Fruit fly (Drosophila melanogaster) whole organism, embryonic: ENCODE measurements around the gene senju.

Experiments used
- B-H2 ChIP-seq: fragments of 200-800 bp; sonication (Bioruptor generic); optimal IDR thresholded peaks from 2 replicates; lab custom pipeline; 2018; ENCODE audit warnings: missing biosample characterization, mild to moderate bottlenecking, missing genetic modification characterization
- CG10209 ChIP-seq: fragments of 200-800 bp; sonication (Bioruptor generic); optimal IDR thresholded peaks from 3 replicates; lab custom pipeline; 2017; ENCODE audit warnings: missing biosample characterization, mild to moderate bottlenecking, missing genetic modification characterization, missing genetic modification reagents
- CG1024 ChIP-seq: fragments of 200-800 bp; sonication (Bioruptor generic); IDR thresholded peaks from 2 replicates; pipeline ENCODE4 v1.3.6; 2022; ENCODE audit warnings: missing biosample characterization, missing genetic modification characterization
- CG11247 ChIP-seq: fragments of 200-800 bp; sonication (Bioruptor generic); IDR thresholded peaks from 2 replicates; pipeline ENCODE4 v1.3.6; 2022; ENCODE audit warnings: missing biosample characterization, missing genetic modification characterization
- CG11696 ChIP-seq: fragments of 200-800 bp; sonication (Bioruptor generic); IDR thresholded peaks from 2 replicates; pipeline ENCODE4 v1.3.6; 2022; ENCODE audit warnings: missing biosample characterization, missing genetic modification characterization
- CG12391 ChIP-seq: fragments of 200-800 bp; sonication (Bioruptor generic); optimal IDR thresholded peaks from 3 replicates; lab custom pipeline; 2018; ENCODE audit warnings: missing biosample characterization, mild to moderate bottlenecking, missing genetic modification characterization, moderate library complexity
- CG12659 ChIP-seq: fragments of 200-800 bp; sonication (Bioruptor generic); optimal IDR thresholded peaks from 3 replicates; lab custom pipeline; 2017; ENCODE audit warnings: mild to moderate bottlenecking, missing biosample characterization, missing genetic modification reagents, missing genetic modification characterization
- CG14050 ChIP-seq: fragments of 200-800 bp; sonication (Bioruptor generic); IDR thresholded peaks from 3 replicates; pipeline ENCODE4 v1.3.6; 2022; ENCODE audit warnings: missing biosample characterization, missing genetic modification characterization
- CG14860 ChIP-seq: fragments of 200-800 bp; sonication (Bioruptor generic); IDR thresholded peaks from 3 replicates; pipeline ENCODE4 v1.3.6; 2022; ENCODE audit warnings: missing biosample characterization, missing genetic modification characterization; ENCODE audit not compliant: partially characterized antibody
- CG15696 ChIP-seq: fragments of 200-800 bp; sonication (Bioruptor generic); optimal IDR thresholded peaks from 2 replicates; lab custom pipeline; 2019; ENCODE audit warnings: missing biosample characterization, mild to moderate bottlenecking, missing genetic modification characterization, moderate library complexity
- CG16863 ChIP-seq: fragments of 200-800 bp; sonication (Bioruptor generic); optimal IDR thresholded peaks from 3 replicates; lab custom pipeline; 2016; ENCODE audit warnings: missing biosample characterization, missing genetic modification characterization
- CG17359 ChIP-seq: fragments of 200-800 bp; sonication (Bioruptor generic); optimal IDR thresholded peaks from 3 replicates; lab custom pipeline; 2018; ENCODE audit warnings: missing biosample characterization, mild to moderate bottlenecking, missing genetic modification characterization, moderate library complexity
- CG17361 ChIP-seq: fragments of 200-800 bp; sonication (Bioruptor generic); IDR thresholded peaks from 3 replicates; pipeline ENCODE4 v1.3.6; 2022; ENCODE audit warnings: missing biosample characterization, missing genetic modification characterization
- CG17568 ChIP-seq: fragments of 200-800 bp; sonication (Bioruptor generic); optimal IDR thresholded peaks from 2 replicates; lab custom pipeline; 2018; ENCODE audit warnings: missing biosample characterization, mild to moderate bottlenecking, missing genetic modification characterization, moderate library complexity
- CG32532 ChIP-seq: fragments of 200-800 bp; sonication (Bioruptor generic); IDR thresholded peaks from 2 replicates; pipeline ENCODE4 v1.3.6; 2022; ENCODE audit warnings: missing biosample characterization, missing genetic modification characterization
- CG42726 ChIP-seq: fragments of 200-800 bp; sonication (Bioruptor generic); IDR thresholded peaks from 2 replicates; pipeline ENCODE4 v1.3.6; 2022; ENCODE audit warnings: missing biosample characterization, missing genetic modification characterization; ENCODE audit not compliant: partially characterized antibody
- CG5180 ChIP-seq: fragments of 200-800 bp; sonication (Bioruptor generic); optimal IDR thresholded peaks from 3 replicates; lab custom pipeline; 2017; ENCODE audit warnings: missing biosample characterization, missing genetic modification characterization, mild to moderate bottlenecking, moderate library complexity, missing genetic modification reagents
- CG6654 ChIP-seq: fragments of 200-800 bp; sonication (Bioruptor generic); optimal IDR thresholded peaks from 2 replicates; lab custom pipeline; 2017; ENCODE audit warnings: missing biosample characterization, mild to moderate bottlenecking, missing genetic modification characterization
- CG6689 ChIP-seq: fragments of 200-800 bp; sonication (Bioruptor generic); IDR thresholded peaks from 2 replicates; pipeline ENCODE4 v1.3.6; 2022; ENCODE audit warnings: missing biosample characterization, missing genetic modification characterization
- CG7839 ChIP-seq: fragments of 200-800 bp; sonication (Bioruptor generic); optimal IDR thresholded peaks from 3 replicates; lab custom pipeline; 2018; ENCODE audit warnings: missing biosample characterization, mild to moderate bottlenecking, missing genetic modification characterization, moderate library complexity
- CG7963 ChIP-seq: fragments of 200-800 bp; sonication (Bioruptor generic); IDR thresholded peaks from 3 replicates; pipeline ENCODE4 v1.3.6; 2022; ENCODE audit warnings: missing biosample characterization, missing genetic modification characterization; ENCODE audit not compliant: partially characterized antibody
- Camta ChIP-seq: fragments of 200-800 bp; sonication (Bioruptor generic); optimal IDR thresholded peaks from 2 replicates; lab custom pipeline; 2016; ENCODE audit warnings: missing biosample characterization, missing genetic modification characterization
- E2f2 ChIP-seq: fragments of 200-800 bp; sonication (Bioruptor generic); IDR thresholded peaks from 2 replicates; pipeline ENCODE4 v1.3.6; 2022; ENCODE audit warnings: missing biosample characterization, missing genetic modification characterization
- Fer3 ChIP-seq: fragments of 200-800 bp; sonication (Bioruptor generic); optimal IDR thresholded peaks from 2 replicates; lab custom pipeline; 2018; ENCODE audit warnings: missing biosample characterization, mild to moderate bottlenecking, missing genetic modification characterization, moderate library complexity
- H15 ChIP-seq: fragments of 200-800 bp; sonication (Bioruptor generic); IDR thresholded peaks from 3 replicates; pipeline ENCODE4 v1.3.6; 2022; ENCODE audit warnings: missing biosample characterization, missing genetic modification characterization
- Max ChIP-seq: fragments of 200-800 bp; sonication (Bioruptor generic); optimal IDR thresholded peaks from 2 replicates; lab custom pipeline; 2016; ENCODE audit warnings: missing biosample characterization, mild to moderate bottlenecking, missing genetic modification characterization
- Sox100B ChIP-seq: fragments of 200-800 bp; sonication (Bioruptor generic); optimal IDR thresholded peaks from 3 replicates; lab custom pipeline; 2018; ENCODE audit warnings: missing biosample characterization, mild to moderate bottlenecking, missing genetic modification characterization
- Taf1 ChIP-seq: fragments of 200-800 bp; sonication (Bioruptor generic); IDR thresholded peaks from 2 replicates; pipeline ENCODE4 v1.3.6; 2022; ENCODE audit warnings: missing biosample characterization, missing genetic modification characterization
- Vsx1 ChIP-seq: fragments of 200-800 bp; sonication (Bioruptor generic); optimal IDR thresholded peaks from 2 replicates; lab custom pipeline; 2017; ENCODE audit warnings: missing biosample characterization, mild to moderate bottlenecking, missing genetic modification characterization, missing genetic modification reagents
- ase ChIP-seq: fragments of 200-800 bp; sonication (Bioruptor generic); IDR thresholded peaks from 3 replicates; pipeline ENCODE4 v1.3.6; 2022; ENCODE audit warnings: missing biosample characterization, missing genetic modification characterization
- az2 ChIP-seq: fragments of 200-800 bp; sonication (Bioruptor generic); optimal IDR thresholded peaks from 3 replicates; lab custom pipeline; 2016; ENCODE audit warnings: missing biosample characterization, missing genetic modification characterization
- bsh ChIP-seq, 2 experiments: fragments of 200-800 bp; sonication (Bioruptor generic); optimal IDR thresholded peaks; 2 replicates each; lab custom pipeline; 2017 to 2018; ENCODE audit warnings: mild to moderate bottlenecking in 2 of 2, missing biosample characterization in 2 of 2, missing genetic modification characterization in 2 of 2, moderate library complexity in 1 of 2
- dmrt11E ChIP-seq: fragments of 200-800 bp; sonication (Bioruptor generic); optimal IDR thresholded peaks from 3 replicates; lab custom pipeline; 2018; ENCODE audit warnings: missing biosample characterization, mild to moderate bottlenecking, missing genetic modification characterization, moderate library complexity
- fd64A ChIP-seq: fragments of 200-800 bp; sonication (Bioruptor generic); optimal IDR thresholded peaks from 3 replicates; lab custom pipeline; 2018; ENCODE audit warnings: missing biosample characterization, mild to moderate bottlenecking, missing genetic modification characterization
- fu2 ChIP-seq: fragments of 200-800 bp; sonication (Bioruptor generic); optimal IDR thresholded peaks from 2 replicates; lab custom pipeline; 2016; ENCODE audit warnings: missing biosample characterization, missing genetic modification characterization
- mirr ChIP-seq: fragments of 200-800 bp; sonication (Bioruptor generic); optimal IDR thresholded peaks from 3 replicates; lab custom pipeline; 2018; ENCODE audit warnings: missing biosample characterization, mild to moderate bottlenecking, missing genetic modification characterization
- onecut ChIP-seq: fragments of 200-800 bp; sonication (Bioruptor generic); IDR thresholded peaks from 2 replicates; pipeline ENCODE4 v1.3.6; 2022; ENCODE audit warnings: missing biosample characterization, missing genetic modification characterization
- peb ChIP-seq: fragments of 200-800 bp; sonication (Bioruptor generic); IDR thresholded peaks from 2 replicates; pipeline ENCODE4 v1.3.6; 2022; ENCODE audit warnings: missing biosample characterization, missing genetic modification characterization
- pfk ChIP-seq: fragments of 200-800 bp; sonication (Bioruptor generic); optimal IDR thresholded peaks from 2 replicates; lab custom pipeline; 2018; ENCODE audit warnings: missing biosample characterization, mild to moderate bottlenecking, missing genetic modification characterization, moderate library complexity
- repo ChIP-seq: fragments of 200-800 bp; sonication (Bioruptor generic); optimal IDR thresholded peaks from 2 replicates; lab custom pipeline; 2016; ENCODE audit warnings: missing biosample characterization, missing genetic modification characterization
- rib ChIP-seq: fragments of 200-800 bp; sonication (Bioruptor generic); IDR thresholded peaks from 2 replicates; pipeline ENCODE4 v1.3.6; 2022; ENCODE audit warnings: missing biosample characterization, missing genetic modification characterization
- sens-2 ChIP-seq: fragments of 200-800 bp; sonication (Bioruptor generic); IDR thresholded peaks from 2 replicates; pipeline ENCODE4 v1.3.6; 2022; ENCODE audit warnings: missing biosample characterization, missing genetic modification characterization
- so ChIP-seq: fragments of 200-800 bp; sonication (Bioruptor generic); IDR thresholded peaks from 3 replicates; pipeline ENCODE4 v1.3.6; 2022; ENCODE audit warnings: missing biosample characterization, missing genetic modification characterization
- stc ChIP-seq: fragments of 200-800 bp; sonication (Bioruptor generic); IDR thresholded peaks from 2 replicates; pipeline ENCODE4 v1.3.6; 2022; ENCODE audit warnings: missing biosample characterization, missing genetic modification characterization
- tio ChIP-seq: fragments of 200-800 bp; sonication (Bioruptor generic); optimal IDR thresholded peaks from 2 replicates; lab custom pipeline; 2017; ENCODE audit warnings: missing biosample characterization, missing genetic modification characterization, inconsistent platforms
- tna ChIP-seq: fragments of 200-800 bp; sonication (Bioruptor generic); IDR thresholded peaks from 2 replicates; pipeline ENCODE4 v1.3.6; 2022; ENCODE audit warnings: missing biosample characterization, missing genetic modification characterization; ENCODE audit not compliant: partially characterized antibody
- trh ChIP-seq: fragments of 200-800 bp; sonication (Bioruptor generic); optimal IDR thresholded peaks from 2 replicates; lab custom pipeline; 2016; ENCODE audit warnings: missing biosample characterization, missing genetic modification characterization
- vnd ChIP-seq: fragments of 200-800 bp; sonication (Bioruptor generic); IDR thresholded peaks from 3 replicates; pipeline ENCODE4 v1.3.6; 2022; ENCODE audit warnings: missing biosample characterization, missing genetic modification characterization; ENCODE audit not compliant: partially characterized antibody
- z ChIP-seq: fragments of 200-800 bp; sonication (Bioruptor generic); IDR thresholded peaks from 3 replicates; pipeline ENCODE4 v1.3.6; 2022; ENCODE audit warnings: missing biosample characterization, missing genetic modification characterization

Gene senju

dm6 chr2L:5060952-5061478 lies 8.4 kb downstream of the senju start (continued):
- TF ChIP-seq pfk (GFP tag; lab: Kevin White, UChicago) = no peak
- TF ChIP-seq CG6689 (GFP tag; lab: Robert Waterston, UW) = peak; percentile 40; the same call in 1 of the 2 replicates
- peak; percentile 65 for TF ChIP-seq stc (GFP tag; lab: Robert Waterston, UW)
- TF ChIP-seq bsh (GFP tag; optimal IDR thresholded peaks at IDR 0.05; lab: Kevin White, UChicago) = peak in 1 of 2 experiments; percentile 42
- peak; percentile 60; the same call in 2 of the 3 replicates for TF ChIP-seq z (GFP tag; lab: Robert Waterston, UW)
- TF ChIP-seq fd64A (GFP tag; lab: Kevin White, UChicago) = no peak
- peak; percentile 80 for TF ChIP-seq Camta (GFP tag; lab: Kevin White, UChicago)
- peak; percentile 10 for TF ChIP-seq CG5180 (GFP tag; lab: Kevin White, UChicago)
- TF ChIP-seq trh = no peak
- TF ChIP-seq vnd (GFP tag; lab: Robert Waterston, UW) = no peak
- no peak for TF ChIP-seq CG42726 (GFP tag; lab: Robert Waterston, UW)
- 0 out of 2 replicates have a peak, but pooled peaks have one; percentile 35 for TF ChIP-seq rib
- peak; percentile 80 for TF ChIP-seq CG7839 (tag; lab: Kevin White, UChicago)
- TF ChIP-seq E2f2 = peak; percentile 47; the same call in 1 of the 2 replicates
- peak; percentile 72 for TF ChIP-seq Taf1
- peak; percentile 66 for TF ChIP-seq CG10209
- peak; percentile 46 for TF ChIP-seq tio
- TF ChIP-seq sens-2 (GFP tag; lab: Robert Waterston, UW) = peak; percentile 42; the same call in 1 of the 2 replicates
- TF ChIP-seq CG32532 (GFP tag; lab: Robert Waterston, UW) = peak; percentile 70
- TF ChIP-seq B-H2 (GFP tag; lab: Kevin White, UChicago) = peak; percentile 46
- TF ChIP-seq az2 (GFP tag; lab: Kevin White, UChicago) = peak; percentile 42
- TF ChIP-seq ase (GFP tag; lab: Robert Waterston, UW) = peak; percentile 30; the same call in 1 of the 3 replicates
- TF ChIP-seq CG16863 (GFP tag; lab: Kevin White, UChicago) = no peak
- TF ChIP-seq CG12391 (tag; lab: Kevin White, UChicago) = peak; percentile 65
- peak; percentile 67 for TF ChIP-seq Fer3 (tag; lab: Kevin White, UChicago)
- TF ChIP-seq CG14860 (GFP tag; lab: Robert Waterston, UW) = no peak
- peak; percentile 69 for TF ChIP-seq CG11247 (GFP tag; lab: Robert Waterston, UW)
- TF ChIP-seq so (GFP tag; lab: Robert Waterston, UW) = peak; percentile 91
- TF ChIP-seq CG17568 = peak; percentile 7
- peak; percentile 32; the same call in 1 of the 2 replicates for TF ChIP-seq CG11696
- no peak for TF ChIP-seq CG15696 (tag; lab: Kevin White, UChicago)
- peak; percentile 15 for TF ChIP-seq repo
- no peak for TF ChIP-seq CG6654 (GFP tag; lab: Kevin White, UChicago)
- peak; percentile 31 for TF ChIP-seq Vsx1
- peak; percentile 67 for TF ChIP-seq CG17359 (tag; lab: Kevin White, UChicago)
- TF ChIP-seq tna = no peak
- TF ChIP-seq CG17361 = peak; percentile 60
- peak; percentile 41; the same call in 1 of the 2 replicates for TF ChIP-seq onecut
- TF ChIP-seq CG1024 (GFP tag; lab: Robert Waterston, UW) = peak; percentile 41; the same call in 1 of the 2 replicates
- peak; percentile 25 for TF ChIP-seq Max (GFP tag; lab: Kevin White, UChicago)
- TF ChIP-seq fu2 (GFP tag; lab: Kevin White, UChicago) = peak; percentile 50
- peak; percentile 63 for TF ChIP-seq Sox100B
- TF ChIP-seq CG7963 (GFP tag; lab: Robert Waterston, UW) = no peak
- TF ChIP-seq mirr (GFP tag; lab: Kevin White, UChicago) = peak; percentile 69
- no peak for TF ChIP-seq dmrt11E (tag; lab: Kevin White, UChicago)
- 0 out of 3 replicates have a peak, but pooled peaks have one; percentile 31 for TF ChIP-seq H15 (GFP tag; lab: Robert Waterston, UW)
- 0 out of 2 replicates have a peak, but pooled peaks have one; percentile 16 for TF ChIP-seq peb (GFP tag; lab: Robert Waterston, UW)
- TF ChIP-seq CG14050 = 0 out of 3 replicates have a peak, but pooled peaks have one; percentile 27
- peak; percentile 57 for TF ChIP-seq CG12659
